Fruit fly (Drosophila melanogaster) whole organism, embryonic: ENCODE measurements around the gene Cdc50.

Experiments
- ATbp ChIP-seq: fragments of 200-800 bp; sonication (Bioruptor generic); optimal IDR thresholded peaks from 2 replicates; lab custom pipeline; 2017; ENCODE audit warnings: missing biosample characterization, mild to moderate bottlenecking, missing genetic modification characterization, missing genetic modification reagents
- BEAF-32 ChIP-seq: fragments of 200-800 bp; sonication (Bioruptor generic); optimal IDR thresholded peaks from 3 replicates; lab custom pipeline; 2017; ENCODE audit warnings: missing biosample characterization, missing genetic modification characterization, mild to moderate bottlenecking, moderate library complexity, missing genetic modification reagents
- CG12659 ChIP-seq: fragments of 200-800 bp; sonication (Bioruptor generic); optimal IDR thresholded peaks from 3 replicates; lab custom pipeline; 2017; ENCODE audit warnings: mild to moderate bottlenecking, missing biosample characterization, missing genetic modification reagents, missing genetic modification characterization
- CG13287 ChIP-seq: fragments of 200-800 bp; sonication (Bioruptor generic); IDR thresholded peaks from 2 replicates; pipeline ENCODE4 v1.3.6; 2022; ENCODE audit warnings: missing biosample characterization, missing genetic modification characterization; ENCODE audit not compliant: partially characterized antibody
- CG15514 ChIP-seq: fragments of 200-800 bp; sonication (Bioruptor generic); optimal IDR thresholded peaks from 3 replicates; lab custom pipeline; 2017; ENCODE audit warnings: missing biosample characterization, missing genetic modification characterization, mild to moderate bottlenecking, moderate library complexity, missing genetic modification reagents
- CG1602 ChIP-seq: fragments of 200-800 bp; sonication (Bioruptor generic); optimal IDR thresholded peaks from 3 replicates; lab custom pipeline; 2016; ENCODE audit warnings: missing biosample characterization, missing genetic modification characterization
- CG32767 ChIP-seq: fragments of 200-800 bp; sonication (Bioruptor generic); IDR thresholded peaks from 2 replicates; pipeline ENCODE4 v1.3.6; 2022; ENCODE audit warnings: missing biosample characterization, missing genetic modification characterization
- CG7928 ChIP-seq: fragments of 200-800 bp; sonication (Bioruptor generic); optimal IDR thresholded peaks from 2 replicates; lab custom pipeline; 2017; ENCODE audit warnings: missing biosample characterization, mild to moderate bottlenecking, missing genetic modification characterization
- Camta ChIP-seq: fragments of 200-800 bp; sonication (Bioruptor generic); optimal IDR thresholded peaks from 2 replicates; lab custom pipeline; 2016; ENCODE audit warnings: missing biosample characterization, missing genetic modification characterization
- CoRest ChIP-seq: fragments of 200-800 bp; sonication (Bioruptor generic); optimal IDR thresholded peaks from 3 replicates; lab custom pipeline; 2018; ENCODE audit warnings: missing biosample characterization, mild to moderate bottlenecking, missing genetic modification characterization, moderate library complexity
- Dref ChIP-seq: fragments of 200-800 bp; sonication (Bioruptor generic); IDR thresholded peaks from 2 replicates; pipeline ENCODE4 v1.3.6; 2022; ENCODE audit warnings: missing biosample characterization, missing genetic modification characterization
- HLH4C ChIP-seq: fragments of 200-800 bp; sonication (Bioruptor generic); IDR thresholded peaks from 3 replicates; pipeline ENCODE4 v1.3.6; 2022; ENCODE audit warnings: missing biosample characterization, missing genetic modification characterization; ENCODE audit not compliant: partially characterized antibody
- Hr51 ChIP-seq, 2 experiments: fragments of 200-800 bp; sonication (Bioruptor generic); optimal IDR thresholded peaks; 2 replicates in 1 of 2; 3 replicates in 1 of 2; lab custom pipeline; 2016 to 2018; ENCODE audit warnings: missing biosample characterization in 2 of 2, missing genetic modification characterization in 2 of 2, mild to moderate bottlenecking in 1 of 2, moderate library complexity in 1 of 2
- Lhr ChIP-seq: fragments of 200-800 bp; sonication (Bioruptor generic); optimal IDR thresholded peaks from 3 replicates; lab custom pipeline; 2017; ENCODE audit warnings: mild to moderate bottlenecking, missing biosample characterization, missing genetic modification reagents, missing genetic modification characterization
- MBD-R2 ChIP-seq: fragments of 200-800 bp; sonication (Bioruptor generic); IDR thresholded peaks from 2 replicates; pipeline ENCODE4 v1.3.6; 2022; ENCODE audit warnings: missing biosample characterization, missing genetic modification characterization
- Med ChIP-seq: fragments of 200-800 bp; sonication (Bioruptor generic); peaks from one replicate; lab custom pipeline; 2016; ENCODE audit warnings: missing biosample characterization, missing genetic modification characterization, mild to moderate bottlenecking, inconsistent platforms, moderate library complexity
- NFAT ChIP-seq: fragments of 200-800 bp; sonication (Bioruptor generic); IDR thresholded peaks from 2 replicates; pipeline ENCODE4 v1.3.6; 2022; ENCODE audit warnings: missing biosample characterization, missing genetic modification characterization
- Stat92E ChIP-seq, 3 experiments: fragments of >200 bp in 2 of 3; fragments of 200-800 bp in 1 of 3; sonication (Bioruptor generic) in 1 of 3; optimal IDR thresholded peaks; 2 replicates each; lab custom pipeline; 2017 to 2019; ENCODE audit warnings: missing biosample characterization in 3 of 3, missing genetic modification characterization in 3 of 3, mild to moderate bottlenecking in 1 of 3, moderate library complexity in 1 of 3
- ab ChIP-seq: fragments of 200-800 bp; sonication (Bioruptor generic); optimal IDR thresholded peaks from 2 replicates; lab custom pipeline; 2016; ENCODE audit warnings: missing biosample characterization, missing genetic modification characterization
- bsh ChIP-seq, 2 experiments: fragments of 200-800 bp; sonication (Bioruptor generic); optimal IDR thresholded peaks; 2 replicates each; lab custom pipeline; 2017 to 2018; ENCODE audit warnings: mild to moderate bottlenecking in 2 of 2, missing biosample characterization in 2 of 2, missing genetic modification characterization in 2 of 2, moderate library complexity in 1 of 2
- ci ChIP-seq: fragments of 200-800 bp; sonication (Bioruptor generic); IDR thresholded peaks from 3 replicates; pipeline ENCODE4 v1.3.6; 2022; ENCODE audit warnings: missing biosample characterization, missing genetic modification characterization
- crol ChIP-seq: fragments of 200-800 bp; sonication (Bioruptor generic); IDR thresholded peaks from 2 replicates; pipeline ENCODE4 v1.3.6; 2022; ENCODE audit warnings: missing biosample characterization, missing genetic modification characterization
- crp ChIP-seq, 2 experiments: fragments of 200-800 bp; sonication (Bioruptor generic); optimal IDR thresholded peaks; 2 replicates in 1 of 2; 3 replicates in 1 of 2; lab custom pipeline; 2017; ENCODE audit warnings: missing biosample characterization in 2 of 2, missing genetic modification characterization in 2 of 2, mild to moderate bottlenecking in 1 of 2, moderate library complexity in 1 of 2
- disco-r ChIP-seq: fragments of 200-800 bp; sonication (Bioruptor generic); optimal IDR thresholded peaks from 2 replicates; lab custom pipeline; 2016; ENCODE audit warnings: missing biosample characterization, missing genetic modification characterization
- dm ChIP-seq: fragments of 200-800 bp; sonication (Bioruptor generic); optimal IDR thresholded peaks from 3 replicates; lab custom pipeline; 2016; ENCODE audit warnings: missing biosample characterization, missing genetic modification characterization
- dpn ChIP-seq, 2 experiments: fragments of 200-800 bp; sonication (Bioruptor generic); optimal IDR thresholded peaks; 3 replicates each; lab custom pipeline; 2016; ENCODE audit warnings: missing biosample characterization in 2 of 2, missing genetic modification characterization in 2 of 2
- fd102C ChIP-seq: fragments of 200-800 bp; sonication (Bioruptor generic); optimal IDR thresholded peaks from 2 replicates; lab custom pipeline; 2018; ENCODE audit warnings: missing biosample characterization, mild to moderate bottlenecking, missing genetic modification characterization, moderate library complexity
- gcm ChIP-seq: fragments of 200-800 bp; sonication (Bioruptor generic); optimal IDR thresholded peaks from 2 replicates; lab custom pipeline; 2019; ENCODE audit warnings: missing biosample characterization, mild to moderate bottlenecking, missing genetic modification characterization, moderate library complexity
- lmd ChIP-seq: fragments of 200-800 bp; sonication (Bioruptor generic); IDR thresholded peaks from 2 replicates; pipeline ENCODE4 v1.3.6; 2022; ENCODE audit warnings: missing biosample characterization, missing genetic modification characterization
- nerfin-1 ChIP-seq: fragments of 200-800 bp; sonication (Bioruptor generic); optimal IDR thresholded peaks from 3 replicates; lab custom pipeline; 2019; ENCODE audit warnings: missing biosample characterization, mild to moderate bottlenecking, missing genetic modification characterization, moderate library complexity
- odd ChIP-seq: fragments of 200-800 bp; sonication (Bioruptor generic); optimal IDR thresholded peaks from 2 replicates; lab custom pipeline; 2017; ENCODE audit warnings: missing biosample characterization, mild to moderate bottlenecking, missing genetic modification characterization
- pros ChIP-seq: fragments of 200-800 bp; sonication (Bioruptor generic); optimal IDR thresholded peaks from 3 replicates; lab custom pipeline; 2019; ENCODE audit warnings: missing biosample characterization, mild to moderate bottlenecking, missing genetic modification characterization, moderate library complexity
- rib ChIP-seq: fragments of 200-800 bp; sonication (Bioruptor generic); IDR thresholded peaks from 2 replicates; pipeline ENCODE4 v1.3.6; 2022; ENCODE audit warnings: missing biosample characterization, missing genetic modification characterization
- row ChIP-seq: fragments of 200-800 bp; sonication (Bioruptor generic); IDR thresholded peaks from 3 replicates; pipeline ENCODE4 v1.3.6; 2022; ENCODE audit warnings: missing biosample characterization, missing genetic modification characterization
- scrt ChIP-seq: fragments of 200-800 bp; sonication (Bioruptor generic); optimal IDR thresholded peaks from 2 replicates; lab custom pipeline; 2018; ENCODE audit warnings: missing biosample characterization, mild to moderate bottlenecking, missing genetic modification characterization, moderate library complexity
- slp2 ChIP-seq: fragments of 200-800 bp; sonication (Bioruptor generic); optimal IDR thresholded peaks from 2 replicates; lab custom pipeline; 2016; ENCODE audit warnings: missing biosample characterization, missing genetic modification characterization
- so ChIP-seq: fragments of 200-800 bp; sonication (Bioruptor generic); IDR thresholded peaks from 3 replicates; pipeline ENCODE4 v1.3.6; 2022; ENCODE audit warnings: missing biosample characterization, missing genetic modification characterization
- stwl ChIP-seq: fragments of 200-800 bp; sonication (Bioruptor generic); optimal IDR thresholded peaks from 3 replicates; lab custom pipeline; 2018; ENCODE audit warnings: missing biosample characterization, mild to moderate bottlenecking, missing genetic modification characterization, moderate library complexity

Gene Cdc50

DNA sequence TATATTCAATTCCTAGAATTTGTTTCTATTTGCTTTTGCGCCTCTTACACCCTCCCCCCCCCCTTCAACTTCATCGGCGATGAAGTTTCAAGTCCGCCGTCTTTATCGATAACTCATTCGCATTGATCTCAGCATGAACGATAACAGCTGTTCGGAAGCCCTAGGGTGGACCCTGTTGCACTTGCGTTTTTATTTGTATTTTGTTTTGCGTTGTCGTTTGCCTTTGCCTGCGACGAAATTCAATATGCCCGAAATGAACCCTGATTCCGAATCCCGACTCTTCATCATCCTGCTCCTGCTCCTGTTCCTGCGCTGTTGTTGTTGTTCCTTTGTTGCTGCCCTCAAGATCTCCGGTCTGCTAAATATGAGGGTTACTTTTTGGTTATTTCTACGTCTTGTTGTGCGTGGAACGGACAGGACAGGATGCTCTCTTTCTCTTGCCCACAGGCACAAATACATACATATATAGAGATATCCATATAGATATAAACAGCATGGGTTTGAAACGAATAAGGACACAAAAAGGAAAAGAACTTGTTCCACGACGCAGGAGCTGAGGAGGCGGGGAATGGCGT is 14.5 kb downstream of the Cdc50 start (continued):
- TF ChIP-seq CG13287 (GFP tag; lab: Robert Waterston, UW) (peak; percentile 9; the same call in 1 of the 2 replicates), row (peak; percentile 34; the same call in 1 of the 3 replicates), dm (GFP tag; lab: Kevin White, UChicago) (no peak), gcm (GFP tag; lab: Kevin White, UChicago) (peak; percentile 22), CG1602 (GFP tag; lab: Kevin White, UChicago) (no peak), nerfin-1 (tag; lab: Kevin White, UChicago) (peak; percentile 20), rib (no peak), pros (GFP tag; lab: Kevin White, UChicago) (peak; percentile 88), BEAF-32 (peak; percentile 9), Camta (GFP tag; lab: Kevin White, UChicago) (no peak), CG7928 (peak; percentile 36), scrt (GFP tag; lab: Kevin White, UChicago) (peak; percentile 31), CoRest (tag; lab: Kevin White, UChicago) (peak; percentile 1), Lhr (GFP tag; lab: Kevin White, UChicago) (no peak), stwl (peak; percentile 13), CG32767 (GFP tag; lab: Robert Waterston, UW) (0 out of 2 replicates have a peak, but pooled peaks have one; percentile 27), Med (GFP tag; lab: Kevin White, UChicago) (peak; percentile 69), slp2 (GFP tag; lab: Kevin White, UChicago) (no peak), bsh (GFP tag; optimal IDR thresholded peaks at IDR 0.05; lab: Kevin White, UChicago) (peak in 1 of 2 experiments; percentile 7), CG12659 (GFP tag; lab: Kevin White, UChicago) (no peak), ci (GFP tag; lab: Robert Waterston, UW) (0 out of 3 replicates have a peak, but pooled peaks have one; percentile 26), ab (GFP tag; lab: Kevin White, UChicago) (no peak), crp (GFP tag; optimal IDR thresholded peaks at IDR 0.05; lab: Kevin White, UChicago) (peak in 1 of 2 experiments; percentile 43), dpn (GFP tag; optimal IDR thresholded peaks at IDR 0.05; lab: Kevin White, UChicago) (no peak), Dref (GFP tag; lab: Robert Waterston, UW) (peak; percentile 47), odd (GFP tag; lab: Kevin White, UChicago) (peak; percentile 8), disco-r (GFP tag; lab: Kevin White, UChicago) (no peak), ATbp (GFP tag; lab: Kevin White, UChicago) (peak; percentile 13), Hr51 (GFP tag; optimal IDR thresholded peaks at IDR 0.05; lab: Kevin White, UChicago) (peak in 1 of 2 experiments; percentile 13), MBD-R2 (GFP tag; lab: Robert Waterston, UW) (0 out of 2 replicates have a peak, but pooled peaks have one; percentile 18), CG15514 (peak; percentile 1), so (GFP tag; lab: Robert Waterston, UW) (0 out of 3 replicates have a peak, but pooled peaks have one; percentile 36), fd102C (GFP tag; lab: Kevin White, UChicago) (no peak), Stat92E (GFP tag; optimal IDR thresholded peaks at IDR 0.05; lab: Kevin White, UChicago) (peak in 1 of 3 experiments; percentile 13), crol (peak; percentile 68), HLH4C (0 out of 3 replicates have a peak, but pooled peaks have one; percentile 11), NFAT (GFP tag; lab: Robert Waterston, UW) (peak; percentile 10; the same call in 1 of the 2 replicates), lmd (GFP tag; lab: Robert Waterston, UW) (no peak)
